Worm (Caenorhabditis elegans): Measurements from ENCODE around the gene rga-8.

rga-8 gene

DNA sequence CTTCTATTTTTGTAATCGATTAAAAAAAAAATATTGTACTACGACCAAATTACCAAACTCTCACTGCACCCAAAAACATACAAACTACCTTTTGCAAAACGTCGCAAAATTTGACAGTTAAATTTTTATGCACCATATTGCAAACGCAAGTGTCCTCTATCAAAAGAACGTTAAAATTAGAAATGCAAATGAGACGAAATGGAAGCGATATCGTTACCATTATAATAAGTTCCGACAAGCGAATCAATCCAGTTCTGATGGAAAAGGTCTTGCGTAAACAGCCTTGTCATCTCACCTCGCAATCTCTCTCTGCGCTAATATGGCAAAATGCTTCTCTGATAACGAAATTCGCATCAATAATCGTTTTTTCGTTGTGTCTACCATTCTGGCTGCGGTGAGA, 11.5 kb downstream of the rga-8 start:
- TF ChIP-seq unc-62 (GFP tag; optimal IDR thresholded peaks at IDR 0.05) = no peak

DNA sequence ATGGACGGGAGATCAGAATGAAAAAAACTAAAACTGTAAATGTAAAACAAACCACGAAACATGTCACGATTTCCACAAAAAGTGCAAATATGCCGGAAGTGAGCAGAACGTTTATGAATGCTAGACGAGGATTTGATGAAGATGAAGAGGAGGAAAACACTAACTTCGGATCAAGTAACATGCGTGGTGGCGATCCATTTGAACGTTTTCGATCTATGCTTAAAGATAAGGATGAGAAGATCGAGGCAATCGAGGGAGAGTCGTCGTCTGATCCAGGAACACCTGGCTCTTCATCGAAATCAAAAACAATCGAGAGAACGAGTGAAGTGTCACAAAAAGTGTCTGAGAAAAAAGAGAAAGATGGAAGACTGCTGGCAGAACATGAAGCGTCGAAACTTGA, 14.2 kb downstream of the rga-8 start:
- no peak for TF ChIP-seq unc-62 (GFP tag; optimal IDR thresholded peaks at IDR 0.05)

DNA sequence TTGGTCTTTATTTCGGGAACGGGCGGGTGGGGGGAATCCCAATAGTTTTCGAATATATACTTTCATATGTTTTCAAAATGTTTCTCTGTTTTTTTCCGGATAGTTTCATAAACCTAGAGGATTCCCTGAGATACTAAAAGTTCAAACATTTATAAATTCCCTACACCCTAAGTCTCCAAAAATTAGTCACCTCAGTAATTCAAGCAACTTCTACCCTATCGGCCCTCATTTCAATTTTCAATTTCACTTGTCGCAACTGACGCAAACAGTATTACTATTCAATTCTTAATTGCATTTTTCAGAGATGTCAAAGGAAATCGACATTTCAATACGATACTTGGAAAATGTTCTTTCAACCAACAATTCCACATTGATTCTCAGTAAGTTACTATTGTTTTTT, 15.5 kb downstream of the rga-8 start, which contains the start of gene Y34B4A.4:
Y34B4A.4 (plus strand) TSS at position 301 of the 400 bp plus-strand sequence.
- TF ChIP-seq unc-62 (GFP tag; optimal IDR thresholded peaks at IDR 0.05) = no peak

DNA sequence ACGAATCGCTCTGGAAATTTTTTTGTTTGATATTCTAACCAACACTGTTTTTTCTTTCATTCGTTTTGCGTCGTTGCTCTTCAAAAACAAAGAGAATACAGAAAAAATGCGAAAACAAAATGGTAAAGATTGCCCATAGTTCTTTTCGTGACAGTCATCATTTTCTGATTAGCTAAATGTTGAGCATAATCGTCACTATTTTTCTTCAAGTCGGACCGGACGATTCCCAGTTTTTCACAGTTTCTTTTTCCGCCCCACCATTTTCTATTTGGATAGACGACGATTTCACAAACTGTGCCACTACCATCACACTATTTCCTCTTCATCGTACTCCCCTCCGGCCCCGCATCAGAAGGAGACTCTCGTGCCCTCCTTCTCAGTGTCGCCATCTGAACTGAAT, 16.0 kb downstream of the rga-8 start:
- no peak for TF ChIP-seq unc-62 (GFP tag; optimal IDR thresholded peaks at IDR 0.05)

DNA sequence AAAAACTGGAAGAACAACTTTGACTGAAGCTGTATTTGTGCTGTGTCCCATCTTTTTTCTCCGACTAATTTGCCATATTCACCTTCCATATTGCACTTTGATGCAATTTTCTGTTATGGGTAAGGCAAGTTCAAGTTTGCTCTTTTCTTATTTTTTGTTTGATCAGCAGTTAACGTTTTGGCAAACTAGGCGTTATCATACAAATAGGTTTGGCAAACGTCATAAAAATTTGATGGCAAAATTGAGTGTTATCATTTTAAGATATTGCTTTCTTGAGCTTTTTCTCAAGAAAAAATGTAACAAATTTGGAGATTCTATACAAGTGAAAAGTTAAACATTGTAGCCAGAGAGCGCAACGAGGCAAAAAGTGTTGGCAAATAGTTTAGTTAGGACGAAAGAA, 17.5 kb downstream of the rga-8 start:
- TF ChIP-seq unc-62 (GFP tag; optimal IDR thresholded peaks at IDR 0.05) = no peak

DNA sequence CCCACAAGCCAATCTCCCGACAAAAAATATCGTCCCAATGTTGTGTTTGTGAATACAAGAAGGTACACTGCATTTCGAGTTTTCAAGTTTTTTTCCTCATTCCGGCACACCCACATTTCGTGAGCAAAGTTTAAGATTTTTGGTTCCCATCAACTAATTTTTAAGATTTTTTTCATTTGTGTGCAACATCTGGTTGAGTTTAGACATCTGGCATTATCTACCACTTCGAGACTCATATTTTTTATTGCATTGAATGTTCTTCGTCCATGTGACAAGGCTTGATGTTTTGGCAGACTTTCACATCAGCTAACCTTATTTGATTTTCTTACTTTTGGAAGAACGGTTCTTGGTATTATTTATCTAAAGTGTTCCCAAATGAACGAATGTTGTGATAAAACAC, 19.2 kb downstream of the rga-8 start:
- no peak for TF ChIP-seq unc-62 (GFP tag; optimal IDR thresholded peaks at IDR 0.05)

DNA sequence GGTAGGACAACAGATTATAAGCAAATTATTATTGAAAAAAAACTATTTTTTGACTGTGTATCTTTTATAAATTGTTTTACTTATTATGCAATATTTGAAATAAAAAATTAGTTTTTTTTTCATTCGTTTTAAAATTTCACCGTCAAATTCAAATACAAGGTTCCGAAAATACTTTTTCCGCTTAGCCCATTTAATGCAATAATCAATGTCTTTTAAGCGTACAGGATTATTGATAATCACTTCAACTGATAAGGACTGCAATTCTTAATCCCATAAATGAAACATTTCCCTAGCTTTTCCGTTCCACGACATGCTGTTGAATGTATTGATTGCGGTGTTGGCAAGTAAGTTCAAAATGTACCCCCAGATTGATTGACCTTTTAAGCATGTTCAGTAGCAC, 22.6 kb downstream of the rga-8 start, which contains the start of gene nspg-12:
nspg-12 (plus strand) TSS at position 301 of the 400 bp plus-strand sequence.
- no peak for TF ChIP-seq unc-62 (GFP tag; optimal IDR thresholded peaks at IDR 0.05)

DNA sequence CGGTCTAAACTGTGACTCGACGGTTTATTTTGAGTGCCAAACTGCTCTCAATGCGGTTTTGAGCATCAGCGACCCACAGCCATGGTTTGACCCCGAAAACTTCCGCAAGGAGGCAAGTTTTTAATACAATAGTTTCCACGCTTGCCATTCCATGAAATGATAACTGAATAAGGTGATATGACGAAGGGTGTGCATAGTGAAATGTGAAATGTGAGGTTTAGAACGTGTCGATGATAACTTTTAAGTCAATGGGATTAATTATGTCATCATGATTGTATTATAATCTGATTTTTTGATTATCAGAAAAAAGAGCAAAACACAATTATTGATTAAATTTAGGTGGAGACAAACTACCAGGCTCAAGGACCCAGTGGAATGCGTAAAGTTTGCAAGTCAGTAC, 24.3 kb downstream of the rga-8 start:
- no peak for TF ChIP-seq unc-62 (GFP tag; optimal IDR thresholded peaks at IDR 0.05)

DNA sequence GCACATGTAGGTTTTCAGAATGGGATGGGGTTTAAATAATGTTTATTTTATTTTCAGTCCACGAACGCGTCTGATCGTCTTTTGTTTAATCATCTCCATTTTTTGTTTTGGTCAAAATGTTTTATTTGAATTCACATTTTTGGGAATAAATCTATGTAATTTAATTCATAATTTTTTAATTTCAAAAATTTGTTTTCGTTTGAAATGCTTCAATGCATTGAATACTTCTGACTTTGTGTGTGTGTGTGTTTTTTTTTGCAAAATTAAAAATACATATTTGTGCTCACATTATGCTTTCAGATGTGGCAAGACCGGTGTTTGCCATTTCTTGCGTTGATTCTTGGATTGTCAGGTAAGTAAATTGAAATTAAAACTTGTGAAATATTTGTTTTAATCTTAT, 24.7 kb downstream of the rga-8 start, which contains the start of gene nspg-13:
nspg-13 (plus strand) TSS at position 301 of the 400 bp plus-strand sequence.
- TF ChIP-seq unc-62 (GFP tag; optimal IDR thresholded peaks at IDR 0.05) = no peak

DNA sequence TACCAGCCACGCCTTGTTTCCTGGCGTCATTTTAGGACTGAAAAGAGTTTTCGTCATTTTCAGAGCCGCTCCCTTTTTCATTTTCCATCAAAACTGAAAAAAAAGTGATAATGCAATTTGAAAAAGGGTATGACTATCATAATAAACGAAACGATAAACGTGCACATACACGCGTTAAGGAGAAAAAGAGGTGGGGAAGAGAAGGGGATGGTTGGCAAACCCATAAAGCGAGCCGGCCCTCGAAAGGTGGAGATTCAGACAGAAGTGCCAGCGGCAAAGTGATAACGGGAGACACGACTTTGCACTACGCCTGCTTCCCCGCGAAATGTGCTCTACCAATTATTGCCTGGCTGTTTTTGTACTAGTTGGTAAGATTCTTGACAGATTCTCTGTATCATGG, 26.8 kb downstream of the rga-8 start, which contains the start of gene nspg-14:
nspg-14 (plus strand) TSS at position 250 of the 400 bp plus-strand sequence.
- TF ChIP-seq unc-62 (GFP tag; optimal IDR thresholded peaks at IDR 0.05) = no peak

DNA sequence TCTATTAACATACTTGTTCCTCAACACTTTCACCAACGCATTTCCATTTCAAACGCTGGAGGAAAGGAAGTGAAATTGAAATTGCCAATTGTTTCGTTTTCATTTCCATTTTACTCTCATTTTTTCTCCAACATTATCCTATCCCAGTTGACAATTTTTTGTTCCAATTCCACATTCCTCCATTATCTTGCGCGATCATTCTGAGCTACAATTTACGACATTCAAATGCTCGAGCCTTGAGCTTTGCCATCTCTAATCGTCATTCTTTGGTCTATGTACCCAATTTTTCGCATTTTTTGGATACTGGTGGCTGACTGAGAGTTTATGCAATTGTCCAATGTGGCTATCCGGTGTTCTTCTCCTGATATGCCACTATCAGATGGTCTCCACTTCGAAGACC, 30.0 kb downstream of the rga-8 start, which contains the start of gene Y34B4A.10:
Y34B4A.10 (plus strand) TSS at position 301 of the 400 bp plus-strand sequence.
- no peak for TF ChIP-seq unc-62 (GFP tag; optimal IDR thresholded peaks at IDR 0.05)

DNA sequence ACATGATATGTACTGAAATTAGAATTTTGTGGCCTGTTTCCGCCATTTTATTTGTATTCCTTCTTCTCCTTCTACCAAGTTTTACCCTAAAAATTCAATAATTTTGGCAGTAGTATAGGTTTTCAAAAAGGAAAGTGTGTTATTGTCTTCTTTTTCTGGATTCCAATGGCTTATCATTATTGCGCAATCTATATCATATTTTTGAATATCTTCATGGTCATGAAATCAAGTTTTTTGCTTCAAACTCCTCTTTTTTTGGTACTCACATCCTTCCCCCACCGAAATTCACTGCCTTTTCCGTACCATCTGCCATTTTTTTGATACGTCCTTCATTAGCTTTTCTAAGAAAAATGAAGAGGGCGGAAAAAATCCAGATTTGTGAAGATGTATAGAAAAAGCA, 30.8 kb downstream of the rga-8 start:
- no peak for TF ChIP-seq unc-62 (GFP tag; optimal IDR thresholded peaks at IDR 0.05)

DNA sequence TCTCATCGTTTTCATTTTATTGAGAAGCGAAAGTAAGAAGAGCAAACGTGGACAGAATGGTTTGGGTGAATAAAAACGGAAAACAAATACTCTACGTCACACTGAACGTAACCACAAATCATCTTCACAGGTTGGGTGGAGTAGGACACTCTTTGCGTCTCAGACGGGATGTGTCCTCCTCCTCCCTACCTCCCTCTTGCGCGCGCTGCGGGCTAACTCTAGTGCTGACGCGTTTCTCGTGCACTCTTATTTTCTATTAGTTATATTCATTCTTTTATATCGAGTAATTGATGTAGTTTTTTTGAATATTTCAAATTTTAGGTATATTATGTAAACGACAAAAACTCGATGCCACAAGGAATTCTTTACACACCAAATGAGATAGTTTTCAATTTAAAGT, 35.5 kb downstream of the rga-8 start, which contains the start of gene Y34B4A.7:
Y34B4A.7 (plus strand) TSS at position 297 of the 400 bp plus-strand sequence.
- TF ChIP-seq unc-62 (GFP tag; optimal IDR thresholded peaks at IDR 0.05) = no peak

DNA sequence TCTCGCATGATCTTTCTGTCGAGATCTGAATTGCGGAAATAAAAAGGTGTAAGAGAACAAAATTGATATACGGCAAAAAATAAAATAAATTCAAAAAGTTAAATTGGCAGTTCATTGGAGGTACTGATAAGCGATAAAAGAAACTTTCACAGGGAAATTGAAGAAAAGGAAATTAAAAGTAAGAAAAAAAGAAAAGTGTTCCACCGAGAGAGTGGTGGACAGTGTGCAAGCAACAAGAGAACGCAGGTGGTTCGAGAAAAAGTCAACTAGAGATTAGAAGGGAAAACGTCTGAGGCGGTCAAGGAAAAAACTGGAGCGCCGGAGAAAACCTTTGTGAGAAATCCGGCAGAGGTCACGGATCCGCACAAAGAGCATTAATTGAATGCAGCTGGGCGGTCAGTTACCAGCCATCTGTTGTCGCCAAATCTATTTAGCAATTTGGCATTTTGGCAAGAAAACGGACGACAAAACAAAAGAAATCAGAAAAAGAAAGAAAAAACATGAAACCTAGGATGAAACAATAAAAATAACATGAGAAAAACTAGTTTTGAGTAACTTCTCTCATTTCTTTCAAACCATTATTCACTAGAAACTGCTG, 36.1 kb downstream of the rga-8 start, which contains the start of gene mtm-5:
mtm-5 (minus strand) TSS at position 27 of the 598 bp plus-strand sequence.
- TF ChIP-seq unc-62 (GFP tag; optimal IDR thresholded peaks at IDR 0.05) = no peak

DNA sequence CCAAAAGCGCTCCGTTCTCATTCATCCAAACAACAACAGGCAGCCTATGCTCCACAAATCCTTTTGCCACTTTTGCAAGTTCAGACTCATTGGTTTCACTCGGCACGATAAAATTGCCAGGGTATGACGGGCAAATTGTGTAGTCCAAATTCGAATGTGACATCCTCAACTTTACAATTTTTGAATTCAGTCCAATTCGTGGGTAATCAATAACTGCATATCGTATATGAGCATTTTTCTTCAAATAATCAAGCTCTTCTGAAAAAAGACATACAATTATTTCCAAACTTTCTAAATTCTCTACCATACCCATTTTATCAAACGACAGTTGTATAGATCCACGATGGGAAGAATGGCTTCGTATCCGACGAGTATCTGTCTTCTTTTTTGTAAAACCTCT, 41.3 kb downstream of the rga-8 start:
- no peak for TF ChIP-seq unc-62 (GFP tag; optimal IDR thresholded peaks at IDR 0.05)

DNA sequence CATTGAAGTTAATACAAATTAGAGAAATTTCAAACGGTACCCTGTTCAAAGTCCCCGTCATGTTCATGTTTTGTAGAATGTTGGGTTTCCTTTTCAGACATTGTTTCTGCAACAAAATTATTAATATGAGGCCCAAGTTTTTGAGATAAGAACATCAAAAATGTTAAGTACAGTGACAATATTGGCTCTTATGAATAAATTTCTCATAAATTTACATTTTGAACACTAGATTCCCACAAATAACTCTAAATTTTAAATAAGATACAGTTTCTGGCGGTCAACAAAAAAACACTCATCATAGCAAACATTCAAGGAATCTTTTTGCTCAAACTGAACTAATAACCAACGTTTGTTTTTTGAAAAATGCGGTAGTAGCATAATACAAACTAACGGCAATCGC, 53.3 kb downstream of the rga-8 start, which contains the start of gene H28G03.3:
H28G03.3 (minus strand) TSS at position 101 of the 400 bp plus-strand sequence.
- no peak for TF ChIP-seq unc-62 (GFP tag; optimal IDR thresholded peaks at IDR 0.05)

Measured in whole organism, dauer.